Worm (Caenorhabditis elegans) whole organism, young adult: ENCODE results near the gene K06H6.4.
A peak's percentile ranks its signal among the peaks of the same experiment; 100 is the strongest.

Experiments used
- B0336.3 ChIP-seq: fragments of 200-800 bp; sonication (Bioruptor generic); IDR thresholded peaks from 2 replicates; pipeline ENCODE4 v1.3.6; 2022; ENCODE audit warnings: missing genetic modification characterization, missing compliant biosample characterization
- F39B2.1 ChIP-seq: fragments of 200-800 bp; sonication (Bioruptor generic); IDR thresholded peaks from 2 replicates; pipeline ENCODE4 v1.3.6; 2022; ENCODE audit warnings: missing genetic modification reagents, missing genetic modification characterization, missing compliant biosample characterization
- F55B11.4 ChIP-seq: sonication (generic microtip); optimal IDR thresholded peaks from 2 replicates; lab custom pipeline; 2016; ENCODE audit warnings: missing compliant biosample characterization, missing genetic modification characterization, borderline replicate concordance; ENCODE audit not compliant: insufficient read depth
- K12H6.12 ChIP-seq: fragments of 200-800 bp; sonication (Bioruptor generic); optimal IDR thresholded peaks from 2 replicates; lab custom pipeline; 2018; ENCODE audit warnings: mild to moderate bottlenecking, missing genetic modification characterization, missing compliant biosample characterization
- T26A5.8 ChIP-seq: sonication (generic microtip); optimal IDR thresholded peaks from 2 replicates; lab custom pipeline; 2016; ENCODE audit warnings: missing genetic modification characterization, missing compliant biosample characterization
- Y67H2A.10 ChIP-seq: fragments of 200-800 bp; sonication (Bioruptor generic); conservative IDR thresholded peaks from 2 replicates; pipeline ENCODE4 v1.3.6; 2022; ENCODE audit warnings: missing genetic modification reagents, missing genetic modification characterization, missing compliant biosample characterization
- ZK185.1 ChIP-seq: sonication (generic microtip); optimal IDR thresholded peaks from 2 replicates; lab custom pipeline; 2016; ENCODE audit warnings: mild to moderate bottlenecking, missing genetic modification characterization, missing compliant biosample characterization; ENCODE audit not compliant: poor library complexity, severe bottlenecking
- akir-1 ChIP-seq: fragments of 200-800 bp; sonication (Bioruptor generic); optimal IDR thresholded peaks from 2 replicates; lab custom pipeline; 2018; ENCODE audit warnings: mild to moderate bottlenecking, missing genetic modification characterization, moderate library complexity, missing compliant biosample characterization
- athp-1 ChIP-seq: sonication (generic microtip); optimal IDR thresholded peaks from 2 replicates; lab custom pipeline; 2017; ENCODE audit warnings: mild to moderate bottlenecking, missing genetic modification characterization, missing compliant biosample characterization
- ccch-3 ChIP-seq: fragments of 200-800 bp; sonication (Bioruptor generic); optimal IDR thresholded peaks from 2 replicates; lab custom pipeline; 2018; ENCODE audit warnings: mild to moderate bottlenecking, missing genetic modification characterization, missing compliant biosample characterization
- ceh-27 ChIP-seq: fragments of 200-800 bp; sonication (Bioruptor generic); optimal IDR thresholded peaks from 2 replicates; lab custom pipeline; 2018; ENCODE audit warnings: mild to moderate bottlenecking, missing genetic modification characterization, moderate library complexity, missing compliant biosample characterization
- ceh-58 ChIP-seq: fragments of 200-800 bp; sonication (Bioruptor generic); IDR thresholded peaks from 2 replicates; pipeline ENCODE4 v1.3.6; 2022; ENCODE audit warnings: missing genetic modification characterization, missing compliant biosample characterization
- ceh-91 ChIP-seq: fragments of 200-800 bp; sonication (Bioruptor generic); IDR thresholded peaks from 2 replicates; pipeline ENCODE4 v1.3.6; 2022; ENCODE audit warnings: missing genetic modification reagents, missing genetic modification characterization, missing compliant biosample characterization
- efl-1 ChIP-seq: fragments of 150-350 bp; optimal IDR thresholded peaks from 2 replicates; lab custom pipeline; 2014; ENCODE audit warnings: missing biosample characterization, missing genetic modification reagents, missing genetic modification characterization
- egl-44 ChIP-seq: fragments of 200-800 bp; sonication (Bioruptor generic); IDR thresholded peaks from 2 replicates; pipeline ENCODE4 v1.3.6; 2022; ENCODE audit warnings: missing genetic modification reagents, missing genetic modification characterization, missing compliant biosample characterization
- ets-4 ChIP-seq: fragments of 200-800 bp; sonication (Bioruptor generic); optimal IDR thresholded peaks from 2 replicates; lab custom pipeline; 2018; ENCODE audit warnings: mild to moderate bottlenecking, missing genetic modification characterization, missing compliant biosample characterization
- gei-17 ChIP-seq: fragments of 200-800 bp; sonication (Bioruptor generic); optimal IDR thresholded peaks from 2 replicates; lab custom pipeline; 2018; ENCODE audit warnings: mild to moderate bottlenecking, missing genetic modification characterization, missing compliant biosample characterization
- him-1 ChIP-seq: sonication (generic microtip); optimal IDR thresholded peaks from 2 replicates; lab custom pipeline; 2016; ENCODE audit warnings: missing genotype, missing genetic modification reagents, missing genetic modification characterization, missing compliant biosample characterization
- let-526 ChIP-seq: fragments of 200-800 bp; sonication (Bioruptor generic); IDR thresholded peaks from 2 replicates; pipeline ENCODE4 v1.3.6; 2022; ENCODE audit warnings: missing genetic modification reagents, missing genetic modification characterization, missing compliant biosample characterization
- lsl-1 ChIP-seq: fragments of 200-800 bp; sonication (Bioruptor generic); optimal IDR thresholded peaks from 2 replicates; lab custom pipeline; 2018; ENCODE audit warnings: mild to moderate bottlenecking, missing genetic modification characterization, moderate library complexity, missing compliant biosample characterization
- lsy-27 ChIP-seq: sonication (generic microtip); optimal IDR thresholded peaks from 2 replicates; lab custom pipeline; 2017; ENCODE audit warnings: missing genetic modification characterization, mild to moderate bottlenecking, missing compliant biosample characterization, antibody characterized with exemption, missing genotype, borderline replicate concordance; ENCODE audit not compliant: insufficient read depth
- madf-3 ChIP-seq: fragments of 200-800 bp; sonication (Bioruptor generic); IDR thresholded peaks from 2 replicates; pipeline ENCODE4 v1.3.6; 2022; ENCODE audit warnings: missing genetic modification reagents, missing genetic modification characterization, missing compliant biosample characterization
- madf-6 ChIP-seq: fragments of 200-800 bp; sonication (Bioruptor generic); IDR thresholded peaks from 2 replicates; pipeline ENCODE4 v1.3.6; 2022; ENCODE audit warnings: missing genetic modification reagents, missing genetic modification characterization, missing compliant biosample characterization
- mel-28 ChIP-seq: sonication (generic microtip); optimal IDR thresholded peaks from 2 replicates; lab custom pipeline; 2016; ENCODE audit warnings: borderline replicate concordance, mild to moderate bottlenecking, missing genetic modification characterization, missing compliant biosample characterization
- nfyb-1 ChIP-seq: fragments of 200-800 bp; sonication (Bioruptor generic); IDR thresholded peaks from 2 replicates; pipeline ENCODE4 v1.3.6; 2022; ENCODE audit warnings: missing genetic modification reagents, missing genetic modification characterization, missing compliant biosample characterization
- nhr-90 ChIP-seq: sonication (generic microtip); optimal IDR thresholded peaks from 2 replicates; lab custom pipeline; 2016; ENCODE audit warnings: missing genotype, mild to moderate bottlenecking, missing genetic modification characterization, missing compliant biosample characterization
- pha-4 ChIP-seq: fragments of 150-350 bp; sonication (generic microtip); optimal IDR thresholded peaks from 2 replicates; lab custom pipeline; 2014; ENCODE audit warnings: missing biosample characterization, missing genetic modification reagents, missing genetic modification characterization
- sea-2 ChIP-seq: fragments of 200-800 bp; sonication (Bioruptor generic); IDR thresholded peaks from 2 replicates; pipeline ENCODE4 v1.3.6; 2022; ENCODE audit warnings: missing genetic modification characterization, missing compliant biosample characterization
- snpc-1.1 ChIP-seq: sonication (generic microtip); optimal IDR thresholded peaks from 2 replicates; lab custom pipeline; 2017; ENCODE audit warnings: missing genetic modification characterization, mild to moderate bottlenecking, missing compliant biosample characterization, antibody characterized with exemption, moderate library complexity, missing genotype, missing genetic modification reagents; ENCODE audit not compliant: insufficient read depth
- snpc-1.3 ChIP-seq: sonication (generic microtip); optimal IDR thresholded peaks from 2 replicates; lab custom pipeline; 2017; ENCODE audit warnings: missing genetic modification characterization, mild to moderate bottlenecking, missing compliant biosample characterization, antibody characterized with exemption, moderate library complexity, missing genotype, missing genetic modification reagents; ENCODE audit not compliant: insufficient read depth
- snpc-4 ChIP-seq, 5 experiments: fragments of 150-350 bp in 1 of 5; sonication (generic microtip) in 4 of 5; optimal IDR thresholded peaks; 2 replicates each; lab custom pipeline; 2014 to 2018; ENCODE audit warnings: missing genetic modification characterization in 5 of 5, missing biosample characterization in 3 of 5, antibody characterized with exemption in 2 of 5, mild to moderate bottlenecking in 2 of 5, missing compliant biosample characterization in 2 of 5, missing genotype in 2 of 5, moderate library complexity in 2 of 5, missing genetic modification reagents in 1 of 5
- sptf-2 ChIP-seq: fragments of 200-800 bp; sonication (Bioruptor generic); optimal IDR thresholded peaks from 2 replicates; lab custom pipeline; 2018; ENCODE audit warnings: mild to moderate bottlenecking, missing genetic modification characterization, missing compliant biosample characterization
- tbx-9 ChIP-seq: sonication (generic microtip); optimal IDR thresholded peaks from 2 replicates; lab custom pipeline; 2016; ENCODE audit warnings: borderline replicate concordance, missing genetic modification characterization, inconsistent platforms, missing compliant biosample characterization
- unc-130 ChIP-seq: sonication (generic microtip); optimal IDR thresholded peaks from 2 replicates; lab custom pipeline; 2016; ENCODE audit warnings: missing genetic modification reagents, missing genetic modification characterization, missing compliant biosample characterization
- zfh-2 ChIP-seq: fragments of 200-800 bp; sonication (Bioruptor generic); conservative IDR thresholded peaks from 2 replicates; pipeline ENCODE4 v1.3.6; 2022; ENCODE audit warnings: missing genetic modification reagents, missing genetic modification characterization, missing compliant biosample characterization
- ztf-18 ChIP-seq: sonication (generic microtip); optimal IDR thresholded peaks from 2 replicates; lab custom pipeline; 2016; ENCODE audit warnings: missing genotype, mild to moderate bottlenecking, missing genetic modification characterization, missing compliant biosample characterization
- ztf-26 ChIP-seq: sonication (generic microtip); optimal IDR thresholded peaks from 2 replicates; lab custom pipeline; 2017; ENCODE audit warnings: missing genetic modification characterization, missing compliant biosample characterization
- ztf-28 ChIP-seq: fragments of 200-800 bp; sonication (Bioruptor generic); IDR thresholded peaks from 2 replicates; pipeline ENCODE4 v1.3.6; 2022; ENCODE audit warnings: missing genetic modification reagents, missing genetic modification characterization, missing compliant biosample characterization
- ztf-3 ChIP-seq: fragments of 200-800 bp; sonication (Bioruptor generic); optimal IDR thresholded peaks from 2 replicates; lab custom pipeline; 2018; ENCODE audit warnings: mild to moderate bottlenecking, missing genetic modification characterization, missing compliant biosample characterization
- ztf-6 ChIP-seq: fragments of 200-800 bp; sonication (Bioruptor generic); IDR thresholded peaks from 2 replicates; pipeline ENCODE4 v1.3.6; 2022; ENCODE audit warnings: missing genetic modification reagents, missing genetic modification characterization, missing compliant biosample characterization

The K06H6.4 gene

ce11 chrV:552406-552805 is 26.7 kb upstream of the K06H6.4 start:
- TF ChIP-seq ceh-91, result no peak
- no peak for TF ChIP-seq lsl-1 (GFP tag; lab: Kevin White, UChicago)
- no peak for TF ChIP-seq madf-3 (GFP tag; lab: Robert Waterston, UW)
- TF ChIP-seq ztf-18 (tag; lab: Kevin White, UChicago), result no peak
- TF ChIP-seq, all 124 proteins: peak for 0

DNA sequence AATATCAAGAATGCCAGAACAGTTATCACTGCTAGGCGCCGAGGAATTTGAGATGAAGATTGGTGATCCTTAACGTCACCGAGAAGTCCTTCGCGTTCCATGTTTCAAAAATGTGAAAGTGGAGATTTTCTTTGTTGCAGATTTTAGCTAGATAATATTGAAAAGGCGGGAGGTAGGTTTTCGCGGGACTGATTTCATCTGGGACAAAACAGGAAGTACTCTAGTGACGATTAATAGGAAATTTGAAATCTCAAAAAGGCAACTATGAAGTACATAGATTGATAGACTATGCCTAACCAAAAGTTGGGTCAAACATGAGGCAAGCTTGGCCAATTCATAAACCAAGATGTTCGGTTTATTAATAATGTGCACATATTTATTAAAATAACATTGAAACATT is 26.0 kb upstream of the K06H6.4 start, which contains the start of gene C14C6.8:
Gene C14C6.8, minus strand, starts transcription at position 101 of the 400 bp plus-strand sequence.
- no peak for TF ChIP-seq let-526 (GFP tag; lab: Robert Waterston, UW)
- TF ChIP-seq Y67H2A.10 (GFP tag; lab: Robert Waterston, UW), result no peak
- no peak for TF ChIP-seq T26A5.8 (tag; lab: Kevin White, UChicago)
- TF ChIP-seq tbx-9 (tag; lab: Kevin White, UChicago), result no peak
- TF ChIP-seq ztf-3 (GFP tag; lab: Kevin White, UChicago), result no peak
- no peak for TF ChIP-seq B0336.3 (GFP tag; lab: Robert Waterston, UW)
- TF ChIP-seq F55B11.4 (tag; lab: Kevin White, UChicago), result no peak
- TF ChIP-seq him-1 (tag; lab: Kevin White, UChicago), result no peak
- no peak for TF ChIP-seq egl-44 (GFP tag; lab: Robert Waterston, UW)
- TF ChIP-seq ZK185.1, result no peak
- no peak for TF ChIP-seq efl-1 (GFP tag; lab: Kevin White, UChicago)
- TF ChIP-seq nhr-90 (tag; lab: Kevin White, UChicago), result no peak

DNA sequence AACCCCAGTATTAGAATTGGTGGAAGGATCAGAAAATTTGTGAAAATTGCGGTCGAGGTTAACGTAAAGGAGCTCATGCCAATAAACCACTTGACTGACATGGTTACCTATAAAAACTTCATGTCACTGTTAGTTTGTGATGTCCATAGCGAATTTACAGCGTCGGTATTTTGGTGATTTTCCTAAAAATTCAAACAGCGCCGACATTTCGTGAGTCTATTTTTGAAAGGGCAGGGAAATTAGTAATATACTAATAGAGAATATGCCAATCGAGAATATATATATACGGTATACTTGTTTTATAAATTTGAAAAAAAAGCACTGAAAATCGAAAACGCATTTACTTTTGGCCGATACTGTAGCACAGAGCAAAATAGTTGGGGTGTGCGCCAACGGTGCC is 23.0 kb upstream of the K06H6.4 start, which contains the start of gene srx-8:
Gene srx-8, minus strand, starts transcription at position 101 of the 400 bp plus-strand sequence.
- TF ChIP-seq ceh-27 (no peak), snpc-1.3 (tag; lab: Kevin White, UChicago) (no peak), F39B2.1 (no peak), ztf-3 (GFP tag; lab: Kevin White, UChicago) (no peak), mel-28 (tag; lab: Kevin White, UChicago) (no peak), ztf-28 (GFP tag; lab: Robert Waterston, UW) (no peak), T26A5.8 (tag; lab: Kevin White, UChicago) (no peak), zfh-2 (GFP tag; lab: Robert Waterston, UW) (no peak), ccch-3 (GFP tag; lab: Kevin White, UChicago) (no peak), sptf-2 (GFP tag; lab: Kevin White, UChicago) (no peak), snpc-1.1 (tag; lab: Kevin White, UChicago) (no peak), madf-6 (GFP tag; lab: Robert Waterston, UW) (no peak), nfyb-1 (GFP tag; lab: Robert Waterston, UW) (no peak), ztf-6 (GFP tag; lab: Robert Waterston, UW) (no peak)

DNA sequence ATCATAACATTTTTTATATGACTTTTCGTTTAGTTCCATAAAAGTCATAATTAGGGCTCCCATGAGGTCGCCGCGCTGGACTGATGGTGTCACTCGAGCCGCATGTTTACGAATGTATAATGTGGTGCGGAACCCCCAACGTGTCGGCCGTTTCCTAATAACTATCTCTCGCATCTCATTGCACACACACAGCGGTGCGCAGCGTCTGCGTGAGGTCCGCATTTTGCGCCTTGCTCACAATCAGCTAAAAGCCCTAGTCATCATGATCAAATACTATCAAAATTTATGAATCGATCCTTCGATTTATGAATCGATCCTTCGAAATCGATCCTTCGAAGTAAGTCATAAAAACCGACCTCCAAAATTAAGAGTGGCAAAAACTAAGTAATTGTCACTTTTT is 19.1 kb upstream of the K06H6.4 start, which contains the start of gene srx-7:
Gene srx-7, plus strand, starts transcription at position 256 of the 400 bp plus-strand sequence.
- TF ChIP-seq snpc-4 (GFP tag; optimal IDR thresholded peaks at IDR 0.05; lab: Kevin White, UChicago) (no peak), snpc-4 (tag; optimal IDR thresholded peaks at IDR 0.05; lab: Kevin White, UChicago) (peak in 1 of 4 experiments; percentile 65), snpc-1.1 (tag; lab: Kevin White, UChicago) (peak; percentile 3), sea-2 (GFP tag; lab: Robert Waterston, UW) (no peak)

DNA sequence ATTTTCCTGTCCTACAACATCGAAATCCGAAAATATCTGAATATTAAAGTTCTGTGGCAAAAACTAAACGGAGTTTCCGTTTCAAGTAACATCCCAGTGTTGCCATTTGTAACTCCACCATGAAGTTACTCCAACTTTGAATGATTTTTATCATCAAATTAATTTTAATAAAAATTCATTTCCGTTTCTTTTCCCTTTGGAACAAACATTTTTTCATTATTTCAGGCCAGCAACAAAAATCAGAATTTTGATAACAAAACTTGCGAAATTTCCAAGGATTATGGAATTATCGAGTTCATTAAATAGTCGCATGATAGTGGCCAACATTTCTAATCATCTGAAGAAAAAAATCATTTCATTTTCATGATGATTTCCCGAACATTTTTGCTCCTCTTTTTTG is 16.2 kb upstream of the K06H6.4 start, which contains the start of gene C14C6.2:
Gene C14C6.2, plus strand, starts transcription at position 301 of the 400 bp plus-strand sequence.
- TF ChIP-seq madf-6 (GFP tag; lab: Robert Waterston, UW) (no peak), efl-1 (GFP tag; lab: Kevin White, UChicago) (no peak), ztf-26 (tag; lab: Kevin White, UChicago) (no peak), athp-1 (no peak), sea-2 (GFP tag; lab: Robert Waterston, UW) (no peak), ets-4 (no peak), unc-130 (GFP tag; lab: Kevin White, UChicago) (no peak), akir-1 (GFP tag; lab: Kevin White, UChicago) (no peak), nhr-90 (tag; lab: Kevin White, UChicago) (no peak), pha-4 (tag; lab: Kevin White, UChicago) (no peak), ceh-58 (no peak), lsy-27 (tag; lab: Kevin White, UChicago) (no peak), gei-17 (GFP tag; lab: Kevin White, UChicago) (no peak), K12H6.12 (tag; lab: Kevin White, UChicago) (no peak)
